Worm (Caenorhabditis elegans) whole organism, L2 larva: ENCODE data around the gene T03F7.5.
A peak's percentile ranks its signal among the peaks of the same experiment; 100 is the strongest.

Source experiments
- C34F6.9 ChIP-seq: fragments of 150-350 bp; optimal IDR thresholded peaks from 2 replicates; lab custom pipeline; 2014; ENCODE audit warnings: missing biosample characterization, missing genetic modification characterization
- F13H6.1 ChIP-seq: sonication (generic microtip); optimal IDR thresholded peaks from 2 replicates; lab custom pipeline; 2016; ENCODE audit warnings: missing genetic modification characterization, missing compliant biosample characterization
- alr-1 ChIP-seq: fragments of 150-350 bp; optimal IDR thresholded peaks from 2 replicates; lab custom pipeline; 2014; ENCODE audit warnings: missing biosample characterization, missing genetic modification characterization
- ama-1 ChIP-seq: fragments of 150-350 bp; optimal IDR thresholded peaks from 2 replicates; lab custom pipeline; 2018; ENCODE audit warnings: inconsistent platforms
- blmp-1 ChIP-seq: sonication (generic microtip); optimal IDR thresholded peaks from 2 replicates; lab custom pipeline; 2017; ENCODE audit warnings: missing genetic modification characterization, mild to moderate bottlenecking, missing compliant biosample characterization, antibody characterized with exemption, moderate library complexity; ENCODE audit not compliant: insufficient read depth
- ceh-82 ChIP-seq: fragments of 150-350 bp; optimal IDR thresholded peaks from 2 replicates; lab custom pipeline; 2014; ENCODE audit warnings: missing biosample characterization, missing genetic modification characterization
- crh-2 ChIP-seq: sonication (generic microtip); optimal IDR thresholded peaks from 2 replicates; lab custom pipeline; 2017; ENCODE audit warnings: missing biosample characterization, missing genetic modification characterization
- fos-1 ChIP-seq: fragments of 150-350 bp; optimal IDR thresholded peaks from 2 replicates; lab custom pipeline; 2014; ENCODE audit warnings: missing biosample characterization, missing genetic modification characterization
- gmeb-1 ChIP-seq: fragments of 150-350 bp; optimal IDR thresholded peaks from 2 replicates; lab custom pipeline; 2014; ENCODE audit warnings: missing biosample characterization, missing genetic modification characterization
- lin-13 ChIP-seq: fragments of 150-350 bp; optimal IDR thresholded peaks from 2 replicates; lab custom pipeline; 2014; ENCODE audit warnings: missing biosample characterization, missing genetic modification reagents, missing genetic modification characterization
- lsy-2 ChIP-seq, 2 experiments: fragments of 150-350 bp in 1 of 2; sonication (generic microtip) in 1 of 2; optimal IDR thresholded peaks; 2 replicates each; lab custom pipeline; 2014 to 2017; ENCODE audit warnings: missing biosample characterization in 2 of 2, missing genetic modification characterization in 2 of 2
- mbf-1 ChIP-seq: sonication (generic microtip); optimal IDR thresholded peaks from 2 replicates; lab custom pipeline; 2017; ENCODE audit warnings: missing biosample characterization, missing genetic modification characterization
- nhr-10 ChIP-seq: sonication (generic microtip); optimal IDR thresholded peaks from 2 replicates; lab custom pipeline; 2017; ENCODE audit warnings: missing biosample characterization, missing genetic modification characterization
- nhr-129 ChIP-seq: fragments of 150-350 bp; optimal IDR thresholded peaks from 2 replicates; lab custom pipeline; 2014; ENCODE audit warnings: missing biosample characterization, missing genetic modification characterization
- nhr-21 ChIP-seq: fragments of 150-350 bp; optimal IDR thresholded peaks from 2 replicates; lab custom pipeline; 2014; ENCODE audit warnings: missing biosample characterization, missing genetic modification characterization
- nhr-23 ChIP-seq: fragments of 150-350 bp; optimal IDR thresholded peaks from 2 replicates; lab custom pipeline; 2014; ENCODE audit warnings: missing biosample characterization, missing genetic modification reagents, missing genetic modification characterization
- nhr-237 ChIP-seq: fragments of 150-350 bp; optimal IDR thresholded peaks from 2 replicates; lab custom pipeline; 2014; ENCODE audit warnings: missing biosample characterization, missing genetic modification characterization
- nhr-25 ChIP-seq: fragments of 150-350 bp; sonication (generic microtip); optimal IDR thresholded peaks from 3 replicates; lab custom pipeline; 2014; ENCODE audit warnings: missing biosample characterization, missing genetic modification characterization
- peb-1 ChIP-seq: fragments of 150-350 bp; optimal IDR thresholded peaks from 2 replicates; lab custom pipeline; 2014; ENCODE audit warnings: missing biosample characterization, missing genetic modification characterization
- skn-1 ChIP-seq: sonication (generic microtip); optimal IDR thresholded peaks from 2 replicates; lab custom pipeline; 2017; ENCODE audit warnings: missing biosample characterization, missing genetic modification characterization
- sma-3 ChIP-seq: sonication (generic microtip); optimal IDR thresholded peaks from 2 replicates; lab custom pipeline; 2016; ENCODE audit warnings: missing genetic modification reagents, missing genetic modification characterization, missing compliant biosample characterization
- sma-9 ChIP-seq, 2 experiments: fragments of 150-350 bp in 1 of 2; sonication (generic microtip) in 1 of 2; optimal IDR thresholded peaks; 2 replicates each; lab custom pipeline; 2014 to 2016; ENCODE audit warnings: missing genetic modification characterization in 2 of 2, mild to moderate bottlenecking in 1 of 2, missing biosample characterization in 1 of 2, missing compliant biosample characterization in 1 of 2, missing genetic modification reagents in 1 of 2, moderate library complexity in 1 of 2
- snpc-4 ChIP-seq: fragments of 150-350 bp; optimal IDR thresholded peaks from 2 replicates; lab custom pipeline; 2014; ENCODE audit warnings: missing biosample characterization, missing genetic modification characterization
- unc-39 ChIP-seq: fragments of 150-350 bp; optimal IDR thresholded peaks from 2 replicates; lab custom pipeline; 2014; ENCODE audit warnings: missing biosample characterization, missing genetic modification characterization
- unc-55 ChIP-seq: fragments of 150-350 bp; sonication (generic microtip); optimal IDR thresholded peaks from 3 replicates; lab custom pipeline; 2014; ENCODE audit warnings: missing biosample characterization, missing genetic modification reagents, missing genetic modification characterization
- zag-1 ChIP-seq: fragments of 150-350 bp; optimal IDR thresholded peaks from 2 replicates; lab custom pipeline; 2014; ENCODE audit warnings: missing biosample characterization, missing genetic modification characterization
- ztf-1 ChIP-seq: fragments of 200-800 bp; sonication (Bioruptor generic); conservative IDR thresholded peaks from 2 replicates; pipeline ENCODE4 v1.3.6; 2022; ENCODE audit warnings: missing genetic modification characterization, missing compliant biosample characterization
- ztf-4 ChIP-seq: fragments of 150-350 bp; optimal IDR thresholded peaks from 2 replicates; lab custom pipeline; 2014; ENCODE audit warnings: missing biosample characterization, missing genetic modification characterization

T03F7.5 gene

DNA sequence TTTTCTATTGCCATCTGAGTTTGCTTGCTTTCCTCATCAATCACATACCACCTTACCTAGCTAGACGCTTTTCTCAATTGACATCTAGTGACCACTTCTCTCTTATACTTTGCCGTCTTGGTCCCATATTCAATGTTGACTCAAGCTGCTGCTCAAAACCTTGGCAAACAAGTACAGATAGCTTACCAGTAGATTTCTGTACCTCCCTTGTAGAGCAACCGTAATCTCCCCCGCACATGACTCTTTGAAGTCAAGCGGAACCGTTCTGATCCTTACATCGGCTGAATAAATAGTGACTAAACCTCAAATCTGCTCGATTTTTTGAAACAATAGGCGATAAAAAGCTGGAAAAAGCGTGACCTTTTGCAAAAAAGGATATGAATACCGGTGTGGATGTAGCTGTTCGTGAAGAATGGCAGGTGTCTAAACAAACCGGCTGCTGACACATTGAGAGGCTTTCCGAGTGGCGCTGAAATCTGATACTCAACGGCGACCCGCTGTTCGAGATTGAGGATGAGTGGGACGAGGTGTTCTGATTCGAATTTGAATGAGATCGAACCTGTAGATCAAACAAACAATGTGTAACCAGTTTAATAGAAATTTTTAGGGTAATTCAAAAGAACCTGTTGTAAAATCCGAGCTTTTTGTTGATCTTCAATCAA lies 37.4 kb upstream of the T03F7.5 start:
- no peak for TF ChIP-seq nhr-10 (tag; lab: Kevin White, UChicago)
- no peak for TF ChIP-seq alr-1
- TF ChIP-seq lin-13 (GFP tag; lab: Kevin White, UChicago), result no peak
- no peak for TF ChIP-seq nhr-23
- no peak for TF ChIP-seq sma-9 (GFP tag; optimal IDR thresholded peaks at IDR 0.05; lab: Kevin White, UChicago)
- TF ChIP-seq sma-9 (tag; optimal IDR thresholded peaks at IDR 0.05; lab: Kevin White, UChicago), result no peak
- TF ChIP-seq nhr-25 (tag; lab: Kevin White, UChicago), result no peak
- TF ChIP-seq lsy-2 (tag; optimal IDR thresholded peaks at IDR 0.05; lab: Kevin White, UChicago), result no peak
- TF ChIP-seq unc-39 (tag; lab: Kevin White, UChicago), result no peak
- TF ChIP-seq skn-1 (tag; lab: Kevin White, UChicago), result no peak
- TF ChIP-seq mbf-1 (tag; lab: Kevin White, UChicago), result no peak
- TF ChIP-seq nhr-237 (tag; lab: Kevin White, UChicago), result no peak
- TF ChIP-seq ama-1, result no peak

DNA sequence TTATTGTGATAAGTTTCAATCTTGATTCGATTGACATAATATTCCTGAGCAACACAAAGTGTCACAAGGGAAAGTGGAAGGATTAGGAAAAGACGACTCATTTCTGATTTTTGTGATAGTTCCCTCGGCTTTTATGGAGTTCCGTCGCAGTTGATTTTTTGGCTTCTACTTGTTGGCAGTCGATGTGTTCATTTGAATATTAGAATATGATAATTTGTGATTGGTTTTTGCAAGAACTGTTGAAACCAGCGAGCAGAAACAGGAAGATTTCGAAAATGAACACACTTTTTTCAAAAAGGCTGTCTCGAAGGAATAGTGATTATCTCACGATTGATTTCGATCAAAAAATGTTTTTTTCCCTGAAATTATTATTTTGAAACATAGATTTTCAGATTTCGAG lies 35.7 kb upstream of the T03F7.5 start, which contains the start of gene T02E9.6:
Gene T02E9.6 (minus strand): TSS at position 101 of the 400 bp plus-strand sequence.
- no peak for TF ChIP-seq nhr-23
- TF ChIP-seq, all 48 proteins: peak for 0

DNA sequence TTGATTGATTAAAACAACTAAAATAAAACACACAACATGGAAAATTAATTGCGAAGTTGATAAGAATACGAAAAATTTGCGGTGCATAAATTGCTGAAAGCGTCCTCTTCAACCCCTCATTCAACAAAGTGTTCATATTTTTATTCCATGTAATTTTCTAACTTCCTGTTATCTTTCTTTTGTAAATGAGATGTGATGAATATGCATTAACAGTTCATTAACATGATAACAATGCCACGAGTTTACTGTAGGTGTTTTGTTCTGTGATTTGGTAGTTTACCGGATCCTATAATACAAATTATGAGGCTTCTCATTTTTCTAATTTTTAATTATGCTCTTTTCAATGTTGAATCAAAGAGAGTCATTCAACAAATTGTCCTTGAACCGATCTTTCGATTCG lies 30.6 kb upstream of the T03F7.5 start, which contains the start of gene F47G9.6:
Gene F47G9.6 (plus strand): TSS at position 301 of the 400 bp plus-strand sequence.
- TF ChIP-seq sma-9 (GFP tag; optimal IDR thresholded peaks at IDR 0.05; lab: Kevin White, UChicago), result no peak
- TF ChIP-seq sma-9 (tag; optimal IDR thresholded peaks at IDR 0.05; lab: Kevin White, UChicago), result no peak
- TF ChIP-seq unc-39 (tag; lab: Kevin White, UChicago), result no peak
- TF ChIP-seq, all 48 proteins: peak for 0

DNA sequence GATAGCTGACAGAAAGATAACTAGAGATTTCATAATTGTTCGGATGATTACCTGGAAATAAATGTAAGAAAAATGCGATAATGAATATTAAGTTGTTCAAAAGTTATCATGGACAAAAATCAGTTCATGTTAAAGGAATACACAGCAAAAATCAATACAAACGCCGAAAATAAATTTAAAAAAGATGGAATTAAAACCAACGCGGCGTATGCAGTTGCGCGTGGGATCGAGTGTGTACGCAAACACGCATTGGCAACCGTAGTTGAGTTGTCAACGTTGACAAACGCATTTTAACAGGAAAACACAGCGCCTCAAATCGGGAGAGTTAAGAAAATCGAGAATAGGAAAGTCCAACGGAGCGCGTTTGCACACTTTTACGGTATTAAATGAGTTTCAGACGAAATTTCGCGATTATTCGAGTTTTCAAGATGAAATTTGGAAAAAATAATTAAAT lies 28.4 kb upstream of the T03F7.5 start, which contains the start of gene tmed-10:
Gene tmed-10 (minus strand): TSS at position 51 of the 454 bp plus-strand sequence.
- TF ChIP-seq sma-3 (peak; percentile 54), F13H6.1 (tag; lab: Kevin White, UChicago) (peak; percentile 51), ztf-1 (no peak), unc-55 (peak; percentile 61), nhr-25 (tag; lab: Kevin White, UChicago) (no peak), nhr-129 (tag; lab: Kevin White, UChicago) (peak; percentile 69), fos-1 (tag; lab: Kevin White, UChicago) (peak; percentile 33), gmeb-1 (tag; lab: Kevin White, UChicago) (no peak), lin-13 (GFP tag; lab: Kevin White, UChicago) (peak; percentile 6), crh-2 (tag; lab: Kevin White, UChicago) (peak; percentile 80), zag-1 (peak; percentile 47), C34F6.9 (tag; lab: Kevin White, UChicago) (peak; percentile 77), snpc-4 (tag; lab: Kevin White, UChicago) (peak; percentile 12), lsy-2 (tag; optimal IDR thresholded peaks at IDR 0.05; lab: Kevin White, UChicago) (peak; percentile 66 to 93), ztf-4 (tag; lab: Kevin White, UChicago) (no peak), sma-9 (GFP tag; optimal IDR thresholded peaks at IDR 0.05; lab: Kevin White, UChicago) (peak; percentile 63), sma-9 (tag; optimal IDR thresholded peaks at IDR 0.05; lab: Kevin White, UChicago) (no peak)

DNA sequence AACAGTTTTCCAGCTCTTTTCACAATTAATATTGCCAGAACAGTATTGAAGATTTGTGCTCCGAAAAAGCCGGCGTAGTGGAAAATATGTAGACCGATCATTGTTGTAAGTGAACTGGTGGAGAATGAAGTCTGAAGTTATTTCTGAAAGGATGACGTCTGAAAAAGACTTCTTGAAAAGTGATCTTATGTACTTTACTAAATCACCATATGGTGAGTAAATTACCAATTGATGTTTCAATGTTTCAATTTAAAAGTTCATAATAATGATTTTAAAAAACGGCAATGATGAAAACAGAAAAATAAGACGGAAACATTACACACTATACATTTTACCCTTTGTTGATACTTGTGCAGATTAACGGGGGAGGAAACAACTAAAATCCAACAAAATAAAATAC lies 25.2 kb upstream of the T03F7.5 start, which contains the start of gene str-141:
Gene str-141 (minus strand): TSS at position 101 of the 400 bp plus-strand sequence.
- TF ChIP-seq ztf-1 (no peak), blmp-1 (no peak), unc-55 (no peak), ceh-82 (tag; lab: Kevin White, UChicago) (no peak), mbf-1 (tag; lab: Kevin White, UChicago) (no peak), sma-9 (GFP tag; optimal IDR thresholded peaks at IDR 0.05; lab: Kevin White, UChicago) (no peak), sma-9 (tag; optimal IDR thresholded peaks at IDR 0.05; lab: Kevin White, UChicago) (no peak), F13H6.1 (tag; lab: Kevin White, UChicago) (no peak), peb-1 (tag; lab: Kevin White, UChicago) (no peak)

DNA sequence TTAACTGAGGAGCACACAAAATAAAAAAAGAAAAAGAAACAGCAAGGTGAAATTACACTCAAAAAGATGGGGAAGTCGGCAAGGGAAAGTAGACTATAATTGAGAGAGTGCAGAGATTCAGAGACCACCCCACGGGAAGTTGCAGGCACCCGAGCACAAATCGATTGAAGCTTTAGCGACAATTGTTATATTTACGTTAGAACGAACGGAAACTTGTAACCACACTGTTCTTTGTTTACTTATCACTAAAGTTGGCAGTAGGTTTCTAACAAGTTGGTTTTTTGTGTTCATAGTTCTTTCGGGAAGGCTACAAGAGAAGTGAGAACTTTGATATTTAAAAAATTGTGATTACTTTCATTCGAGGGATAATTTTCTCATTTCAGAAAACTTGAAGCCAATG lies 23.2 kb upstream of the T03F7.5 start, which contains the start of gene F47G9.4:
Gene F47G9.4 (minus strand): TSS at position 98 of the 400 bp plus-strand sequence.
- peak; percentile 8 for TF ChIP-seq nhr-129 (tag; lab: Kevin White, UChicago)
- no peak for TF ChIP-seq nhr-21 (tag; lab: Kevin White, UChicago)
- TF ChIP-seq F13H6.1 (tag; lab: Kevin White, UChicago), result peak; percentile 50
